Fruit fly (Drosophila melanogaster) whole organism, embryonic: ENCODE data around the gene CG13996.

Experiments used
- ATbp ChIP-seq: fragments of 200-800 bp; sonication (Bioruptor generic); optimal IDR thresholded peaks from 2 replicates; lab custom pipeline; 2017; ENCODE audit warnings: missing biosample characterization, mild to moderate bottlenecking, missing genetic modification characterization, missing genetic modification reagents
- Atf3 ChIP-seq: fragments of 200-800 bp; sonication (Bioruptor generic); optimal IDR thresholded peaks from 3 replicates; lab custom pipeline; 2016; ENCODE audit warnings: missing biosample characterization, missing genetic modification characterization
- Awh ChIP-seq: fragments of 200-800 bp; sonication (Bioruptor generic); IDR thresholded peaks from 2 replicates; pipeline ENCODE4, ENCODE4 v1.3.6; 2022; ENCODE audit warnings: missing biosample characterization, missing genetic modification characterization
- Blimp-1 ChIP-seq: fragments of 200-800 bp; sonication (Bioruptor generic); optimal IDR thresholded peaks from 3 replicates; lab custom pipeline; 2018; ENCODE audit warnings: missing biosample characterization, missing genetic modification characterization, mild to moderate bottlenecking, moderate library complexity, missing genetic modification reagents
- CG1024 ChIP-seq: fragments of 200-800 bp; sonication (Bioruptor generic); IDR thresholded peaks from 2 replicates; pipeline ENCODE4 v1.3.6; 2022; ENCODE audit warnings: missing biosample characterization, missing genetic modification characterization
- CG10462 ChIP-seq: fragments of 200-800 bp; sonication (Bioruptor generic); optimal IDR thresholded peaks from 2 replicates; lab custom pipeline; 2016; ENCODE audit warnings: missing biosample characterization, missing genetic modification characterization
- CG11085 ChIP-seq: fragments of 200-800 bp; sonication (Bioruptor generic); IDR thresholded peaks from 2 replicates; pipeline ENCODE4 v1.3.6; 2022; ENCODE audit warnings: missing biosample characterization, missing genetic modification characterization
- CG14965 ChIP-seq: fragments of 200-800 bp; sonication (Bioruptor generic); optimal IDR thresholded peaks from 2 replicates; lab custom pipeline; 2016; ENCODE audit warnings: missing biosample characterization, missing genetic modification characterization, borderline replicate concordance
- CG1602 ChIP-seq: fragments of 200-800 bp; sonication (Bioruptor generic); optimal IDR thresholded peaks from 3 replicates; lab custom pipeline; 2016; ENCODE audit warnings: missing biosample characterization, missing genetic modification characterization
- CG1647 ChIP-seq: fragments of 200-800 bp; sonication (Bioruptor generic); optimal IDR thresholded peaks from 3 replicates; lab custom pipeline; 2016; ENCODE audit warnings: missing biosample characterization, missing genetic modification characterization
- CG18011 ChIP-seq: fragments of 200-800 bp; sonication (Bioruptor generic); optimal IDR thresholded peaks from 2 replicates; lab custom pipeline; 2017; ENCODE audit warnings: missing biosample characterization, missing genetic modification characterization, mild to moderate bottlenecking, moderate library complexity, missing genotype
- CG2202 ChIP-seq: fragments of 200-800 bp; sonication (Bioruptor generic); optimal IDR thresholded peaks from 2 replicates; lab custom pipeline; 2018; ENCODE audit warnings: missing biosample characterization, mild to moderate bottlenecking, missing genetic modification characterization
- CG31365 ChIP-seq: fragments of 200-800 bp; sonication (Bioruptor generic); optimal IDR thresholded peaks from 2 replicates; lab custom pipeline; 2018; ENCODE audit warnings: missing biosample characterization, mild to moderate bottlenecking, missing genetic modification characterization
- CG32772 ChIP-seq: fragments of 200-800 bp; sonication (Bioruptor generic); IDR thresholded peaks from 2 replicates; pipeline ENCODE4 v1.3.6; 2022; ENCODE audit warnings: missing biosample characterization, missing genetic modification characterization
- CG4328 ChIP-seq: fragments of 200-800 bp; sonication (Bioruptor generic); optimal IDR thresholded peaks from 3 replicates; lab custom pipeline; 2017; ENCODE audit warnings: missing biosample characterization, missing genetic modification reagents, missing genetic modification characterization
- CG4424 ChIP-seq: fragments of 200-800 bp; sonication (Bioruptor generic); optimal IDR thresholded peaks from 3 replicates; lab custom pipeline; 2016; ENCODE audit warnings: missing biosample characterization, missing genetic modification characterization
- CG6254 ChIP-seq: fragments of 200-800 bp; sonication (Bioruptor generic); optimal IDR thresholded peaks from 3 replicates; lab custom pipeline; 2017; ENCODE audit warnings: mild to moderate bottlenecking, missing biosample characterization, missing genetic modification reagents, missing genetic modification characterization
- CG6765 ChIP-seq: fragments of 200-800 bp; sonication (Bioruptor generic); optimal IDR thresholded peaks from 3 replicates; lab custom pipeline; 2017; ENCODE audit warnings: missing biosample characterization, mild to moderate bottlenecking, missing genetic modification characterization
- CG7786 ChIP-seq: fragments of 200-800 bp; sonication (Bioruptor generic); optimal IDR thresholded peaks from 2 replicates; lab custom pipeline; 2016; ENCODE audit warnings: missing biosample characterization, missing genetic modification characterization
- CG8924 ChIP-seq: fragments of 200-800 bp; optimal IDR thresholded peaks from 3 replicates; lab custom pipeline; 2019; ENCODE audit warnings: missing biosample characterization, mild to moderate bottlenecking, missing genetic modification characterization, moderate library complexity
- CG9215 ChIP-seq: fragments of 200-800 bp; sonication (Bioruptor generic); IDR thresholded peaks from 2 replicates; pipeline ENCODE4 v1.3.6; 2022; ENCODE audit warnings: missing biosample characterization, missing genetic modification characterization
- Doc3 ChIP-seq: fragments of 200-800 bp; sonication (Bioruptor generic); IDR thresholded peaks from 3 replicates; pipeline ENCODE4 v1.3.6; 2022; ENCODE audit warnings: missing biosample characterization, missing genetic modification characterization; ENCODE audit not compliant: partially characterized antibody
- Fer2 ChIP-seq: fragments of 200-800 bp; sonication (Bioruptor generic); optimal IDR thresholded peaks from 2 replicates; lab custom pipeline; 2018; ENCODE audit warnings: missing biosample characterization, mild to moderate bottlenecking, missing genetic modification characterization, moderate library complexity
- Hr51 ChIP-seq, 2 experiments: fragments of 200-800 bp; sonication (Bioruptor generic); optimal IDR thresholded peaks; 2 replicates in 1 of 2; 3 replicates in 1 of 2; lab custom pipeline; 2016 to 2018; ENCODE audit warnings: missing biosample characterization in 2 of 2, missing genetic modification characterization in 2 of 2, mild to moderate bottlenecking in 1 of 2, moderate library complexity in 1 of 2
- Lpt ChIP-seq: fragments of >200 bp; optimal IDR thresholded peaks from 2 replicates; lab custom pipeline; 2018; ENCODE audit warnings: missing biosample characterization, missing genetic modification characterization
- Nf-YA ChIP-seq: fragments of 200-800 bp; sonication (Bioruptor generic); IDR thresholded peaks from 2 replicates; pipeline ENCODE4 v1.3.6; 2022; ENCODE audit warnings: missing biosample characterization, missing genetic modification characterization
- NfI ChIP-seq: fragments of 200-800 bp; sonication (Bioruptor generic); optimal IDR thresholded peaks from 3 replicates; lab custom pipeline; 2018; ENCODE audit warnings: missing biosample characterization, mild to moderate bottlenecking, missing genetic modification characterization, moderate library complexity
- Oaz ChIP-seq: fragments of 200-800 bp; sonication (Bioruptor generic); IDR thresholded peaks from 2 replicates; pipeline ENCODE4 v1.3.6; 2022; ENCODE audit warnings: missing biosample characterization, missing genetic modification characterization
- Sox100B ChIP-seq: fragments of 200-800 bp; sonication (Bioruptor generic); optimal IDR thresholded peaks from 3 replicates; lab custom pipeline; 2018; ENCODE audit warnings: missing biosample characterization, mild to moderate bottlenecking, missing genetic modification characterization
- Sry-β ChIP-seq: fragments of 200-800 bp; sonication (Bioruptor generic); optimal IDR thresholded peaks from 2 replicates; lab custom pipeline; 2018; ENCODE audit warnings: missing biosample characterization, mild to moderate bottlenecking, missing genetic modification characterization, moderate library complexity
- ase ChIP-seq: fragments of 200-800 bp; sonication (Bioruptor generic); IDR thresholded peaks from 3 replicates; pipeline ENCODE4 v1.3.6; 2022; ENCODE audit warnings: missing biosample characterization, missing genetic modification characterization
- ato ChIP-seq: fragments of 200-800 bp; sonication (Bioruptor generic); IDR thresholded peaks from 2 replicates; pipeline ENCODE4 v1.3.6; 2022; ENCODE audit warnings: missing biosample characterization, missing genetic modification characterization; ENCODE audit not compliant: partially characterized antibody
- chm ChIP-seq: fragments of 200-800 bp; sonication (Bioruptor generic); IDR thresholded peaks from 2 replicates; pipeline ENCODE4 v1.3.6; 2022; ENCODE audit warnings: missing biosample characterization, missing genetic modification characterization
- crol ChIP-seq: fragments of 200-800 bp; sonication (Bioruptor generic); IDR thresholded peaks from 2 replicates; pipeline ENCODE4 v1.3.6; 2022; ENCODE audit warnings: missing biosample characterization, missing genetic modification characterization
- cwo ChIP-seq: fragments of 200-800 bp; sonication (Bioruptor generic); optimal IDR thresholded peaks from 3 replicates; lab custom pipeline; 2017; ENCODE audit warnings: missing biosample characterization, missing genetic modification characterization, mild to moderate bottlenecking, moderate library complexity, missing genetic modification reagents
- dan ChIP-seq: fragments of 200-800 bp; sonication (Bioruptor generic); IDR thresholded peaks from 2 replicates; pipeline ENCODE4 v1.3.6; 2022; ENCODE audit warnings: missing biosample characterization, missing genetic modification characterization
- dmrt99B ChIP-seq: fragments of 200-800 bp; sonication (Bioruptor generic); optimal IDR thresholded peaks from 2 replicates; lab custom pipeline; 2018; ENCODE audit warnings: missing biosample characterization, mild to moderate bottlenecking, missing genetic modification characterization, moderate library complexity
- fd102C ChIP-seq: fragments of 200-800 bp; sonication (Bioruptor generic); optimal IDR thresholded peaks from 2 replicates; lab custom pipeline; 2018; ENCODE audit warnings: missing biosample characterization, mild to moderate bottlenecking, missing genetic modification characterization, moderate library complexity
- gce ChIP-seq: fragments of 200-800 bp; sonication (Bioruptor generic); IDR thresholded peaks from 3 replicates; pipeline ENCODE4 v1.3.6; 2022; ENCODE audit warnings: missing biosample characterization, missing genetic modification characterization
- gro ChIP-seq: fragments of 200-800 bp; sonication (Bioruptor generic); optimal IDR thresholded peaks from 2 replicates; lab custom pipeline; 2016; ENCODE audit warnings: missing biosample characterization, missing genetic modification characterization
- hbn ChIP-seq: fragments of 200-800 bp; sonication (Bioruptor generic); IDR thresholded peaks from 2 replicates; pipeline ENCODE4 v1.3.6; 2022; ENCODE audit warnings: missing biosample characterization, missing genetic modification characterization; ENCODE audit not compliant: partially characterized antibody
- ind ChIP-seq: fragments of 200-800 bp; sonication (Bioruptor generic); optimal IDR thresholded peaks from 3 replicates; lab custom pipeline; 2016; ENCODE audit warnings: missing biosample characterization, missing genetic modification characterization
- lab ChIP-seq: fragments of 200-800 bp; sonication (Bioruptor generic); optimal IDR thresholded peaks from 3 replicates; lab custom pipeline; 2017; ENCODE audit warnings: missing biosample characterization, missing genetic modification characterization, mild to moderate bottlenecking, moderate library complexity, missing genetic modification reagents
- nerfin-2 ChIP-seq: fragments of 200-800 bp; sonication (Bioruptor generic); IDR thresholded peaks from 2 replicates; pipeline ENCODE4 v1.3.6; 2022; ENCODE audit warnings: missing biosample characterization, missing genetic modification characterization; ENCODE audit not compliant: partially characterized antibody
- pho ChIP-seq: fragments of 200-800 bp; sonication (Bioruptor generic); optimal IDR thresholded peaks from 2 replicates; lab custom pipeline; 2016; ENCODE audit warnings: missing biosample characterization, missing genetic modification characterization
- pros ChIP-seq: fragments of 200-800 bp; sonication (Bioruptor generic); optimal IDR thresholded peaks from 3 replicates; lab custom pipeline; 2019; ENCODE audit warnings: missing biosample characterization, mild to moderate bottlenecking, missing genetic modification characterization, moderate library complexity
- run ChIP-seq: fragments of 200-800 bp; sonication (Bioruptor generic); optimal IDR thresholded peaks from 3 replicates; lab custom pipeline; 2018; ENCODE audit warnings: missing biosample characterization, mild to moderate bottlenecking, missing genetic modification characterization
- sens-2 ChIP-seq: fragments of 200-800 bp; sonication (Bioruptor generic); IDR thresholded peaks from 2 replicates; pipeline ENCODE4 v1.3.6; 2022; ENCODE audit warnings: missing biosample characterization, missing genetic modification characterization
- so ChIP-seq: fragments of 200-800 bp; sonication (Bioruptor generic); IDR thresholded peaks from 3 replicates; pipeline ENCODE4 v1.3.6; 2022; ENCODE audit warnings: missing biosample characterization, missing genetic modification characterization
- sob ChIP-seq: fragments of 200-800 bp; sonication (Bioruptor generic); IDR thresholded peaks from 2 replicates; pipeline ENCODE4 v1.3.6; 2022; ENCODE audit warnings: missing biosample characterization, missing genetic modification characterization
- usp ChIP-seq: fragments of >200 bp; optimal IDR thresholded peaks from 2 replicates; lab custom pipeline; 2017; ENCODE audit warnings: missing biosample characterization, missing genetic modification characterization

The CG13996 gene

dm6 chr2L:5974122-5974521, 46.5 kb upstream of the CG13996 start (continued):
- TF ChIP-seq pho: no peak
- peak; percentile 45 for TF ChIP-seq NfI
- no peak for TF ChIP-seq gro (GFP tag; lab: Kevin White, UChicago)
- peak; percentile 0 for TF ChIP-seq CG7786 (GFP tag; lab: Kevin White, UChicago)
- peak; percentile 45; the same call in 1 of the 2 replicates for TF ChIP-seq CG1024 (GFP tag; lab: Robert Waterston, UW)
- TF ChIP-seq usp (GFP tag; lab: Kevin White, UChicago): no peak
- no peak for TF ChIP-seq nerfin-2
- TF ChIP-seq Sry-β (GFP tag; lab: Kevin White, UChicago): no peak
- TF ChIP-seq CG2202 (tag; lab: Kevin White, UChicago): peak; percentile 52
- TF ChIP-seq ato (GFP tag; lab: Robert Waterston, UW): no peak
- TF ChIP-seq Fer2: peak; percentile 47
- no peak for TF ChIP-seq pros
- peak; percentile 30 to 52 for TF ChIP-seq Hr51 (GFP tag; optimal IDR thresholded peaks at IDR 0.05; lab: Kevin White, UChicago)
- no peak for TF ChIP-seq Doc3 (GFP tag; lab: Robert Waterston, UW)
- TF ChIP-seq gce (GFP tag; lab: Robert Waterston, UW): peak; percentile 63; the same call in 2 of the 3 replicates
- no peak for TF ChIP-seq ase
- no peak for TF ChIP-seq CG32772 (GFP tag; lab: Robert Waterston, UW)
- no peak for TF ChIP-seq CG10462
- peak; percentile 38; the same call in 1 of the 3 replicates for TF ChIP-seq so
- peak; percentile 42 for TF ChIP-seq CG6254 (GFP tag; lab: Kevin White, UChicago)
- TF ChIP-seq CG11085 (GFP tag; lab: Robert Waterston, UW): no peak
- TF ChIP-seq lab (GFP tag; lab: Kevin White, UChicago): peak; percentile 89
- no peak for TF ChIP-seq fd102C (GFP tag; lab: Kevin White, UChicago)
- no peak for TF ChIP-seq sens-2
- no peak for TF ChIP-seq dan (GFP tag; lab: Robert Waterston, UW)
- TF ChIP-seq CG14965 (GFP tag; lab: Kevin White, UChicago): no peak
- no peak for TF ChIP-seq Lpt (GFP tag; lab: Kevin White, UChicago)
- no peak for TF ChIP-seq Nf-YA (GFP tag; lab: Robert Waterston, UW)
- TF ChIP-seq CG1647 (GFP tag; lab: Kevin White, UChicago): no peak
- peak; percentile 92 for TF ChIP-seq ATbp
- TF ChIP-seq Sox100B (GFP tag; lab: Kevin White, UChicago): peak; percentile 76
- TF ChIP-seq CG9215 (GFP tag; lab: Robert Waterston, UW): no peak
- peak; percentile 12 for TF ChIP-seq cwo (GFP tag; lab: Kevin White, UChicago)
- no peak for TF ChIP-seq ind (GFP tag; lab: Kevin White, UChicago)
- peak; percentile 48 for TF ChIP-seq dmrt99B (tag; lab: Kevin White, UChicago)
- no peak for TF ChIP-seq crol
- TF ChIP-seq hbn (GFP tag; lab: Robert Waterston, UW): no peak
- peak; percentile 76; the same call in 1 of the 2 replicates for TF ChIP-seq Awh (GFP tag; lab: Robert Waterston, UW)
- TF ChIP-seq CG8924: peak; percentile 59
- peak; percentile 55 for TF ChIP-seq run (tag; lab: Kevin White, UChicago)
- TF ChIP-seq CG6765 (GFP tag; lab: Kevin White, UChicago): peak; percentile 80
- TF ChIP-seq Atf3: no peak
- TF ChIP-seq chm (GFP tag; lab: Robert Waterston, UW): peak; percentile 62
- TF ChIP-seq CG1602 (GFP tag; lab: Kevin White, UChicago): no peak
- peak; percentile 12 for TF ChIP-seq CG4424 (GFP tag; lab: Kevin White, UChicago)
- TF ChIP-seq sob (GFP tag; lab: Robert Waterston, UW): peak; percentile 72; the same call in 1 of the 2 replicates
- TF ChIP-seq CG18011 (GFP tag; lab: Kevin White, UChicago): peak; percentile 2
- no peak for TF ChIP-seq Oaz
- peak; percentile 28 for TF ChIP-seq CG31365 (tag; lab: Kevin White, UChicago)
- peak; percentile 78 for TF ChIP-seq CG4328 (GFP tag; lab: Kevin White, UChicago)
- peak; percentile 56 for TF ChIP-seq Blimp-1 (GFP tag; lab: Kevin White, UChicago)
